Worm (Caenorhabditis elegans): ENCODE data around the gene C29E4.10.
A peak's percentile ranks its signal among the peaks of the same experiment; 100 is the strongest.
"Not testable (repeated sequence)": the region's sequence is repeated elsewhere in the genome, so short reads cannot be mapped to it uniquely, and the experiment has no call there.

Gene C29E4.10

DNA sequence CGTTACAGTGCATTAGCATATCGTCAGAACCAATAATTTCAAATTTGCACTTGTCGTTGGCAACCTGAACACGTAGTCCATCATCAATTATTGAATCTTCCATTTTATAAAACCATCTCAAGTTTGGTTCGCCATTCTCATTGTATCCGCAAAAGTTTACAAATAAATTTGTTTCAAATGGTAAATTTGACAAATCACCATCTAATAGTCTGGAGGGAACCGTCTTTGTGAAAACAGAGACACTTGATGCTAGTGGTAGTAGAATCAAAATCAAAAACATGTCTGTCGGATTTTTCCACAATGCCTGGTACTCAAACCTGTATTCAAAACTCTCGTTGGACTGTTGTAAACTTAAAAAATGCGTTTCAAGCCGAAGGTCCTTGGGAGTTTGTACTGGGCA is 26.6 kb downstream of the C29E4.10 start, which contains the start of gene F54H12.2:
TSS of gene F54H12.2 (plus strand) at position 301 of the 400 bp plus-strand sequence.
- TF ChIP-seq unc-130 (GFP tag; optimal IDR thresholded peaks at IDR 0.05); D1046.2 (GFP tag; IDR thresholded peaks at IDR 0.05); ztf-11 (tag; optimal IDR thresholded peaks at IDR 0.05): not testable (repeated sequence)

DNA sequence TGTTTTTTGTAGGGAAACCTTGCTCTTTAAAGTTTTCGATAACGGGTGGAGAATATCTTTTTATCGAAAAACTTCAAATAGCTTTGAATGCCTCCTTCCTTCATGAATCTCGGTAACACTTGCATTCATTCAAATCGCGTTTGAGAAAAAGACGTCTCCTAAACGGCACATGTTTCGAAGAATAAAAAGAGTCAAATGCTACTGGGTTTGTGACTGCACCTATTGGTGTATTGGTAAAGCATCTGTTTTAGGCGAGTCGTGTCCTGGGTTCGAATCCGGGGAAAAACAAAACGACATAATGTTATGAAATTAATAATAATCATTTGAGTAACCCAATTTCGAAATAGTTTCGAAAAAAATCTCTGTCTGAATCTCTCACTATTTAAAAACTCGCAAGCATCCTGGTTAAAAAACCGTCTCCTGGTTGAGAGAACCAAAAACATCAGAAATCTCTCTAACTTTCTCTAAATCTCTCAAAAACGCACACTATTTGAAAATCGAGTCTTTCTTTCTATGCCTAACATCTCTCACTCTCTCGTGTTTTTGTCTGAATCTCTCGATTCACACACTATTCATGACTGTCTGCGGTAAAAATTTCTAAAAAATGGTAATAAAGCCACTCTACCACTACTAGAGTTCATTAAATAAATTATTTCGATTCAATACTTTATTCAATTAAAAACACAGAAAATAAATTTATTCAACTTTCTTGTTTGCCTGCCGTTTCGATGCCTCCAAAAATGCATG is 28.5 kb downstream of the C29E4.10 start:
- TF ChIP-seq T26A8.4 (GFP tag; IDR thresholded peaks at IDR 0.05) (0 out of 2 replicates have a peak, but pooled peaks have one; percentile 15), madf-5 (GFP tag; IDR thresholded peaks at IDR 0.05) (0 out of 4 replicates have a peak, but pooled peaks of 1 of the 2 experiments have one; percentile 27), Y105C5A.15 (GFP tag; IDR thresholded peaks at IDR 0.05) (0 out of 2 replicates have a peak, but pooled peaks have one; percentile 33), dmd-8 (GFP tag; IDR thresholded peaks at IDR 0.05) (peak; percentile 80), lim-7 (GFP tag; IDR thresholded peaks at IDR 0.05) (0 out of 2 replicates have a peak, but pooled peaks have one; percentile 50), aha-1 (tag) (peak; percentile 38)

ce11 chrIII:7969121-7969520 is 31.5 kb downstream of the C29E4.10 start, which contains the start of the genes F54H12.8 and F54H12.7:
TSS of gene F54H12.8 (minus strand) at chrIII:7969221.
TSS of gene F54H12.7 (plus strand) at chrIII:7969349.
- TF ChIP-seq daf-19 (GFP tag; conservative IDR thresholded peaks at IDR 0.05): no peak
- TF ChIP-seq fkh-10 (GFP tag; optimal IDR thresholded peaks at IDR 0.05): no peak

- no peak for TF ChIP-seq F44E2.7 (GFP tag; IDR thresholded peaks at IDR 0.05)
- 0 out of 2 replicates have a peak, but pooled peaks have one; percentile 29 for TF ChIP-seq snpc-1.2 (GFP tag; IDR thresholded peaks at IDR 0.05)
- TF ChIP-seq lin-38 (GFP tag; IDR thresholded peaks at IDR 0.05): no peak
- TF ChIP-seq nhr-111 (GFP tag; optimal IDR thresholded peaks at IDR 0.05): no peak
- TF ChIP-seq ceh-28 (tag; optimal IDR thresholded peaks at IDR 0.05): no peak
Observed at ce11 chrIII:7972061-7972460, 34.4 kb downstream of the C29E4.10 start, which contains the start of gene F54H12.5. TSS of gene F54H12.5 (minus strand) at chrIII:7972161.

DNA sequence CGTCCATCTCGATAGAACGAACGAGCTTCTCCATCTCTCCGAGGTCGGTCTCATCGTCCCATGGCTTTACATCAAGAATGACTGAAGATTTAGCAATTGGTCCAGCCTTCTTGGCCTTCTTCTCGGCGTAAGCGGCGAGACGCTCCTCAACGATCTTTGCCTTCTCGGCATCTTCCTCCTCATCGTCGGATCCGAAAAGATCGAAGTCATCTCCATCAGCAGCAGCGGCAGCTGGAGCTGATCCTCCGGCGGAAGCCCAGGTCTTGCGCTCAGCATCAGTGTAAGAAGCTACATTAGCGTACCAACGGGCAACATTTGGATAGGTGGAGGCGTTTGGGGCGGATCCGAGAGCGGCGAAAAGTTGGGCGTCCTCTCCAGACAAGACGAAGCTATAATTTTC is 35.0 kb downstream of the C29E4.10 start:
- no peak for TF ChIP-seq vab-7 (GFP tag; IDR thresholded peaks at IDR 0.05)
- TF ChIP-seq ceh-44 (GFP tag; IDR thresholded peaks at IDR 0.05): peak; percentile 53; the same call in 1 of the 2 replicates
- peak; percentile 85 for TF ChIP-seq set-16 (GFP tag; IDR thresholded peaks at IDR 0.05)

ce11 chrIII:7973201-7973767 is 35.6 kb downstream of the C29E4.10 start, which contains the start of the genes eef-1B.1 and aco-2:
TSS of gene eef-1B.1 (minus strand) at chrIII:7973386.
TSS of gene aco-2 (plus strand) at chrIII:7973717.
- TF ChIP-seq ceh-44 (GFP tag; IDR thresholded peaks at IDR 0.05): no peak
- TF ChIP-seq unc-130 (GFP tag; optimal IDR thresholded peaks at IDR 0.05): peak; percentile 13
- peak; percentile 92 for TF ChIP-seq mxl-3 (GFP tag; optimal IDR thresholded peaks at IDR 0.05)
- no peak for TF ChIP-seq ZK337.2 (GFP tag; IDR thresholded peaks at IDR 0.05)
- TF ChIP-seq Y48G9A.11 (GFP tag; IDR thresholded peaks at IDR 0.05): no peak
- no peak for TF ChIP-seq ceh-32 (tag; optimal IDR thresholded peaks at IDR 0.05; ENCODE audit: poor library complexity)
- TF ChIP-seq egl-43 (GFP tag; IDR thresholded peaks at IDR 0.05): 0 out of 2 replicates have a peak, but pooled peaks have one; percentile 18
- no peak for TF ChIP-seq unc-39 (tag; optimal IDR thresholded peaks at IDR 0.05)
- TF ChIP-seq lir-3 (tag; optimal IDR thresholded peaks at IDR 0.05): no peak
- TF ChIP-seq lin-38 (GFP tag; IDR thresholded peaks at IDR 0.05): peak; percentile 85
- TF ChIP-seq dve-1 (tag; optimal IDR thresholded peaks at IDR 0.05; ENCODE audit: insufficient read depth): peak; percentile 94
- peak; percentile 88 for TF ChIP-seq T20F7.1 (GFP tag; optimal IDR thresholded peaks at IDR 0.05)
- no peak for TF ChIP-seq spr-3 (GFP tag; optimal IDR thresholded peaks at IDR 0.05)
- no peak for TF ChIP-seq Y75B8A.6 (GFP tag; IDR thresholded peaks at IDR 0.05)
- TF ChIP-seq mxl-2 (GFP tag; conservative IDR thresholded peaks at IDR 0.05): peak; percentile 71
- peak; percentile 95 for TF ChIP-seq nhr-6 (tag; optimal IDR thresholded peaks at IDR 0.05)
- TF ChIP-seq F26F4.8 (GFP tag; conservative IDR thresholded peaks at IDR 0.05): no peak
- peak; percentile 35 for TF ChIP-seq zfp-2 (tag; optimal IDR thresholded peaks at IDR 0.05)
- TF ChIP-seq php-3 (GFP tag; IDR thresholded peaks at IDR 0.05): peak; percentile 42; the same call in 1 of the 2 replicates
- TF ChIP-seq nhr-111 (GFP tag; optimal IDR thresholded peaks at IDR 0.05): no peak
- peak; percentile 56 to 71 for TF ChIP-seq hif-1 (tag; optimal IDR thresholded peaks at IDR 0.05)
- peak; percentile 90 for TF ChIP-seq duxl-1 (tag; optimal IDR thresholded peaks at IDR 0.05; ENCODE audit: poor library complexity)
- peak; percentile 26; the same call in 1 of the 2 replicates for TF ChIP-seq arid-1 (GFP tag; conservative IDR thresholded peaks at IDR 0.05)
- no peak for TF ChIP-seq F44E2.7 (GFP tag; IDR thresholded peaks at IDR 0.05)

All from whole organism, L4 larva.